Worm (Caenorhabditis elegans) whole organism, L4/young adult: Measurements from ENCODE around the gene cat-1.

Experiments used
- W03F9.2 ChIP-seq: fragments of 150-350 bp; optimal IDR thresholded peaks from 2 replicates; lab custom pipeline; 2014; ENCODE audit warnings: missing biosample characterization, missing genetic modification characterization
- dao-5 ChIP-seq: sonication (generic microtip); optimal IDR thresholded peaks from 2 replicates; lab custom pipeline; 2016; ENCODE audit warnings: missing genotype, missing genetic modification characterization, moderate library complexity, missing compliant biosample characterization
- him-1 ChIP-seq: sonication (generic microtip); optimal IDR thresholded peaks from 2 replicates; lab custom pipeline; 2016; ENCODE audit warnings: missing genotype, missing genetic modification reagents, missing genetic modification characterization, missing compliant biosample characterization

Gene cat-1

DNA sequence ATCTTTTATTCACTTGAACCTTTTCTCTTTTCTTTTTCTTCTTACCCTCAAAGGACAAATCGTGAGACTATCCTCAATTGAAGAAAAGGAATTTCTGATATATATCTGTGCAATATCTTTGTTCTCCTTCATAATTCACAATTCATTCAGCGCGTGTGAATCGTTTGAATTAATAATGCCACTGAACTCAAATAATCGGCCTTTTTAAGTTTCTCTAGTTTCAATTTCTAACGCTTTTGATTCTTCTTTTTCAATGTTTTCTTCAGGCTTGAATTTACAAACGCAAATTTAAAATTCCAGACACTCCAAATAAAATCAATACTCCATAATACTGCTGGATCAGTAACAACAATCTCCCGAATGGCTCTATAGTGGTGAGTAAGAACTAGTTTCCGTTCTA is 47.0 kb downstream of the cat-1 start, which contains the start of gene egl-13:
Gene egl-13, plus strand, starts transcription at position 301 of the 400 bp plus-strand sequence.
- no peak for TF ChIP-seq dao-5 (tag; lab: Kevin White, UChicago)
- no peak for TF ChIP-seq him-1
- no peak for TF ChIP-seq W03F9.2

DNA sequence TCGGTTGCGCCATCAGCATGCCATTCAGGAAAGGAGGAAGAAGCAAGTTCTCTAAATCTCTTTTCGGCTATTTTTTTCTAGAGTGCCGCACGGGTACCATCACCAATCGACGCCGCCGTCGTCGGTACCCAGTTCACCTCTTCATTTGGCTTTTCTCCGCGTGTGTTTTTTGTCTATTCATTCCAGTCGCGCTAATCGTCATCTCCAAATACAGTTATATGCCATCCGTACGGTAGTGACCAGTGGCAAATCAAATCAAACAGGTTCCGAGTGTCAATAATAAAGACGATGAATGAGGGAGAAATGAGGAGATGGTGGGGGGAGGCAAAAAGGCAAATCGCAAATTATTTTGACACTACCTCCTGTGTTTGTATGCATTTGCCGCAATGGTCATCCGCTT is 49.4 kb downstream of the cat-1 start:
- no peak for TF ChIP-seq W03F9.2
- TF ChIP-seq dao-5 (tag; lab: Kevin White, UChicago): no peak
- no peak for TF ChIP-seq him-1

DNA sequence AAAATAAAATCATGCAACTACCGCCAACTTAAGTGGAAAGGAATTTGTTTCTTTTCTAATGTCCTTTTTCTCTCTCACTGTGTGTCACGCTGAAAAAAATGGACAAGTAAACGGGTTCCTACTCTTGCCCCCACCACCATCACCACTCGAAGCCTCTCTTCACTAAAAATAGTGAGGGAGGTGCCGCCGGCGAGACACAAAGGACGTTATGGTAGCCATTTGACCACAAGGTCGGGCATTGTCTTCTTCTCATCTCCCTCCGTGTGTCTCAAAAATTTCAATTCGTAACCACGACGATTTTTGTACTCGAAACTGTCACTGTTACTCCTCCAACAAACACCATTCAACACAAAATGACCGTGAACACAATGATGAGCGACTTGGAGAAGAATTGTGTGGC is 50.9 kb downstream of the cat-1 start, which contains the start of gene T22B7.22:
Gene T22B7.22, plus strand, starts transcription at position 354 of the 400 bp plus-strand sequence.
- TF ChIP-seq him-1 (no peak), dao-5 (tag; lab: Kevin White, UChicago) (no peak), W03F9.2 (no peak)
